Worm (Caenorhabditis elegans) whole organism, L1 larva: ENCODE data around the gene D1022.5.

Experiments
- swsn-7 ChIP-seq: sonication (generic microtip); optimal IDR thresholded peaks from 2 replicates; lab custom pipeline; 2016; ENCODE audit warnings: missing genetic modification characterization, missing compliant biosample characterization
- tbx-2 ChIP-seq: sonication (generic microtip); optimal IDR thresholded peaks from 2 replicates; lab custom pipeline; 2016; ENCODE audit warnings: missing genetic modification characterization, missing compliant biosample characterization

ce11 chrII:7411930-7412329, 46.7 kb downstream of the D1022.5 start, which contains the start of gene K02A2.5:
- TF ChIP-seq tbx-2 (tag; lab: Kevin White, UChicago) (no peak), swsn-7 (tag; lab: Kevin White, UChicago) (no peak)
